Worm (Caenorhabditis elegans) whole organism, L4 larva: ENCODE measurements around the gene scl-23.
A peak's percentile ranks its signal among the peaks of the same experiment; 100 is the strongest.

ENCODE experiments used
- F26F4.8 ChIP-seq: fragments of 200-800 bp; sonication (Bioruptor generic); conservative IDR thresholded peaks from 2 replicates; pipeline ENCODE4 v1.3.6; 2022; ENCODE audit warnings: missing genetic modification characterization, missing compliant biosample characterization
- F44E2.7 ChIP-seq: fragments of 200-800 bp; sonication (Bioruptor generic); IDR thresholded peaks from 2 replicates; pipeline ENCODE4 v2.1.2; 2022; ENCODE audit warnings: missing genetic modification characterization, missing compliant biosample characterization
- F49E8.2 ChIP-seq: sonication (generic microtip); optimal IDR thresholded peaks from 2 replicates; lab custom pipeline; 2016; ENCODE audit warnings: missing compliant biosample characterization, mild to moderate bottlenecking, missing genetic modification characterization, borderline replicate concordance
- Y105C5A.15 ChIP-seq: fragments of 200-800 bp; sonication (Bioruptor generic); IDR thresholded peaks from 2 replicates; pipeline ENCODE4 v1.3.6; 2022; ENCODE audit warnings: missing genetic modification characterization, missing compliant biosample characterization
- Y5F2A.4 ChIP-seq: fragments of 200-800 bp; sonication (Bioruptor generic); optimal IDR thresholded peaks from 2 replicates; lab custom pipeline; 2018; ENCODE audit warnings: mild to moderate bottlenecking, missing genetic modification characterization, missing compliant biosample characterization
- Y75B8A.6 ChIP-seq: fragments of 200-800 bp; sonication (Bioruptor generic); IDR thresholded peaks from 2 replicates; pipeline ENCODE4 v1.3.6; 2022; ENCODE audit warnings: missing genetic modification reagents, missing genetic modification characterization, missing compliant biosample characterization
- ZK337.2 ChIP-seq: fragments of 200-800 bp; sonication (Bioruptor generic); IDR thresholded peaks from 2 replicates; pipeline ENCODE4 v1.3.6; 2022; ENCODE audit warnings: missing genetic modification reagents, missing genetic modification characterization, missing compliant biosample characterization
- aha-1 ChIP-seq: fragments of 150-350 bp; peaks from one replicate; lab custom pipeline; 2014; ENCODE audit warnings: missing biosample characterization, missing genetic modification characterization
- aly-2 ChIP-seq: sonication (generic microtip); optimal IDR thresholded peaks from 2 replicates; lab custom pipeline; 2018; ENCODE audit warnings: missing biosample characterization, missing genetic modification characterization
- ama-1 ChIP-seq: fragments of 150-350 bp; optimal IDR thresholded peaks from 2 replicates; lab custom pipeline; 2014; ENCODE audit warnings: inconsistent platforms, mixed read lengths
- ceh-32 ChIP-seq: sonication (generic microtip); optimal IDR thresholded peaks from 2 replicates; lab custom pipeline; 2016; ENCODE audit warnings: mild to moderate bottlenecking, missing genetic modification characterization, missing compliant biosample characterization; ENCODE audit not compliant: poor library complexity
- ces-1 ChIP-seq: fragments of 150-350 bp; sonication (generic microtip); optimal IDR thresholded peaks from 4 replicates; lab custom pipeline; 2014; ENCODE audit warnings: missing biosample characterization, missing genetic modification reagents, missing genetic modification characterization
- cey-2 ChIP-seq: sonication (generic microtip); optimal IDR thresholded peaks from 3 replicates; lab custom pipeline; 2017; ENCODE audit warnings: missing genetic modification characterization, mild to moderate bottlenecking, missing compliant biosample characterization, antibody characterized with exemption, borderline replicate concordance; ENCODE audit not compliant: insufficient read depth
- ctbp-1 ChIP-seq: fragments of 200-800 bp; sonication (Bioruptor generic); IDR thresholded peaks from 2 replicates; pipeline ENCODE4 v1.3.6; 2022; ENCODE audit warnings: missing genetic modification reagents, missing genetic modification characterization, missing compliant biosample characterization
- daf-16 ChIP-seq, 3 experiments: sonication (generic microtip); optimal IDR thresholded peaks; 2 replicates each; lab custom pipeline; 2016 to 2017; ENCODE audit warnings: missing genetic modification characterization in 3 of 3, missing genetic modification reagents in 3 of 3, mild to moderate bottlenecking in 2 of 3, missing compliant biosample characterization in 2 of 3, missing biosample characterization in 1 of 3, moderate library complexity in 1 of 3
- daf-19 ChIP-seq: fragments of 200-800 bp; sonication (Bioruptor generic); conservative IDR thresholded peaks from 2 replicates; pipeline ENCODE4 v1.3.6; 2022; ENCODE audit warnings: missing genetic modification characterization, missing compliant biosample characterization
- dmd-6 ChIP-seq: fragments of 200-800 bp; sonication (Bioruptor generic); IDR thresholded peaks from 2 replicates; pipeline ENCODE4 v1.3.6; 2022; ENCODE audit warnings: missing genetic modification reagents, missing genetic modification characterization, missing compliant biosample characterization
- dmd-8 ChIP-seq: fragments of 200-800 bp; sonication (Bioruptor generic); IDR thresholded peaks from 2 replicates; pipeline ENCODE4 v1.3.6; 2022; ENCODE audit warnings: missing genetic modification characterization, missing compliant biosample characterization
- dve-1 ChIP-seq: sonication (generic microtip); optimal IDR thresholded peaks from 2 replicates; lab custom pipeline; 2017; ENCODE audit warnings: antibody characterized with exemption, mild to moderate bottlenecking, missing genetic modification characterization, missing compliant biosample characterization; ENCODE audit not compliant: insufficient read depth
- egl-43 ChIP-seq: fragments of 200-800 bp; sonication (Bioruptor generic); IDR thresholded peaks from 2 replicates; pipeline ENCODE4 v1.3.6; 2022; ENCODE audit warnings: missing genetic modification reagents, missing genetic modification characterization, missing compliant biosample characterization
- fkh-10 ChIP-seq: fragments of 150-350 bp; optimal IDR thresholded peaks from 2 replicates; lab custom pipeline; 2014; ENCODE audit warnings: missing biosample characterization, missing genetic modification reagents, missing genetic modification characterization
- fos-1 ChIP-seq: fragments of 150-350 bp; optimal IDR thresholded peaks from 2 replicates; lab custom pipeline; 2014; ENCODE audit warnings: missing biosample characterization, missing genetic modification characterization
- gei-8 ChIP-seq: fragments of 200-800 bp; sonication (Bioruptor generic); optimal IDR thresholded peaks from 2 replicates; lab custom pipeline; 2018; ENCODE audit warnings: mild to moderate bottlenecking, missing genetic modification characterization, missing compliant biosample characterization
- hlh-11 ChIP-seq: fragments of 200-800 bp; sonication (Bioruptor generic); optimal IDR thresholded peaks from 2 replicates; lab custom pipeline; 2018; ENCODE audit warnings: mild to moderate bottlenecking, missing genetic modification characterization, missing compliant biosample characterization
- hlh-30 ChIP-seq: sonication (generic microtip); optimal IDR thresholded peaks from 2 replicates; lab custom pipeline; 2017; ENCODE audit warnings: antibody characterized with exemption, mild to moderate bottlenecking, missing genetic modification characterization, missing compliant biosample characterization; ENCODE audit not compliant: insufficient read depth
- hmg-1.1 ChIP-seq: fragments of 200-800 bp; sonication (Bioruptor generic); IDR thresholded peaks from 2 replicates; pipeline ENCODE4 v1.3.6; 2022; ENCODE audit warnings: missing genetic modification reagents, missing genetic modification characterization, missing compliant biosample characterization
- lir-3 ChIP-seq: sonication (generic microtip); optimal IDR thresholded peaks from 2 replicates; lab custom pipeline; 2016; ENCODE audit warnings: mild to moderate bottlenecking, missing genetic modification characterization, missing compliant biosample characterization
- mdl-1 ChIP-seq, 2 experiments: fragments of 150-350 bp in 1 of 2; sonication (generic microtip) in 1 of 2; optimal IDR thresholded peaks; 2 replicates each; lab custom pipeline; 2014 to 2017; ENCODE audit warnings: missing biosample characterization in 2 of 2, missing genetic modification characterization in 2 of 2
- mdt-29 ChIP-seq: fragments of 200-800 bp; sonication (Bioruptor generic); IDR thresholded peaks from 2 replicates; pipeline ENCODE4 v1.3.6; 2022; ENCODE audit warnings: missing genetic modification reagents, missing genetic modification characterization, missing compliant biosample characterization
- mep-1 ChIP-seq: fragments of 150-350 bp; sonication (generic microtip); optimal IDR thresholded peaks from 3 replicates; lab custom pipeline; 2014; ENCODE audit warnings: missing biosample characterization, missing genetic modification characterization
- mxl-3 ChIP-seq: fragments of 200-800 bp; sonication (Bioruptor generic); optimal IDR thresholded peaks from 2 replicates; lab custom pipeline; 2018; ENCODE audit warnings: mild to moderate bottlenecking, missing genetic modification characterization, missing compliant biosample characterization
- nhr-10 ChIP-seq: fragments of 150-350 bp; optimal IDR thresholded peaks from 2 replicates; lab custom pipeline; 2014; ENCODE audit warnings: missing biosample characterization, missing genetic modification characterization
- nhr-102 ChIP-seq: sonication (generic microtip); optimal IDR thresholded peaks from 2 replicates; lab custom pipeline; 2016; ENCODE audit warnings: mild to moderate bottlenecking, missing genetic modification characterization, moderate library complexity, missing compliant biosample characterization
- nhr-76 ChIP-seq: fragments of 150-350 bp; optimal IDR thresholded peaks from 2 replicates; lab custom pipeline; 2014; ENCODE audit warnings: missing biosample characterization, missing genetic modification characterization
- pqm-1 ChIP-seq: sonication (generic microtip); optimal IDR thresholded peaks from 2 replicates; lab custom pipeline; 2017; ENCODE audit warnings: missing biosample characterization, missing genetic modification characterization
- set-16 ChIP-seq: fragments of 200-800 bp; sonication (Bioruptor generic); IDR thresholded peaks from 2 replicates; pipeline ENCODE4 v1.3.6; 2022; ENCODE audit warnings: missing genetic modification reagents, missing genetic modification characterization, missing compliant biosample characterization
- tag-97 ChIP-seq: fragments of 200-800 bp; sonication (Bioruptor generic); IDR thresholded peaks from 2 replicates; pipeline ENCODE4 v1.3.6; 2022; ENCODE audit warnings: missing genetic modification characterization, missing compliant biosample characterization
- tra-1 ChIP-seq: fragments of 200-800 bp; sonication (Bioruptor generic); IDR thresholded peaks from 2 replicates; pipeline ENCODE4 v1.3.6; 2022; ENCODE audit warnings: missing genetic modification reagents, missing genetic modification characterization, missing compliant biosample characterization
- unc-39 ChIP-seq: sonication (generic microtip); optimal IDR thresholded peaks from 2 replicates; lab custom pipeline; 2017; ENCODE audit warnings: missing biosample characterization, missing genetic modification characterization
- unc-62 ChIP-seq, 3 experiments: fragments of 150-350 bp in 1 of 3; sonication (generic microtip); optimal IDR thresholded peaks in 2 of 3; peaks in 1 of 3; 1 replicate in 1 of 3; 2 replicates in 2 of 3; lab custom pipeline; 2014 to 2017; ENCODE audit warnings: missing biosample characterization in 3 of 3, missing genetic modification characterization in 3 of 3, missing genetic modification reagents in 3 of 3, missing genotype in 1 of 3
- vab-7 ChIP-seq: fragments of 200-800 bp; sonication (Bioruptor generic); IDR thresholded peaks from 2 replicates; pipeline ENCODE4 v1.3.6; 2022; ENCODE audit warnings: missing genetic modification reagents, missing genetic modification characterization, missing compliant biosample characterization
- zip-2 ChIP-seq: fragments of 150-350 bp; optimal IDR thresholded peaks from 2 replicates; lab custom pipeline; 2014; ENCODE audit warnings: missing biosample characterization, missing genetic modification characterization

Gene scl-23

DNA sequence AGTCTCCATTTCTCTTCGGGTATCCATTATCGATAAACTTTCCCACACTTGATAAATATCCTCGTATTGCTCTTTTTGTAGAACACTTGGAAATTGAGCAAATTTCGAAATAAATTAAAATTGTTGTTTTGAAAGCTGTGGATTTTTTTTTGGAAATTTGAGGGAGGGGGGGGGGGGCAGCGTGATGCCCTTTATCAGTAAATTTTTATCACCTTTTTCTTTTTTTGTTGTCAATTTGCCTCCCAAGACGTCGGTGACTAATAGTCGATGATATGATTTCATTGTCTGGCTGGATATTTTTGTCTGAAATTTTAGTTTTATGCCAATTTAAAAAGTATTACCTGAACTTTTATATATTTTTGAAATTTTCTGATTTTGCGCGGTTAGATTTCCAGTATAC lies at the start of gene scl-23:
TSS of gene scl-23 (minus strand) at position 101 of the 400 bp plus-strand sequence.
- no peak for TF ChIP-seq mdt-29 (GFP tag; lab: Robert Waterston, UW)
- TF ChIP-seq fos-1 (tag; lab: Kevin White, UChicago) = no peak
- TF ChIP-seq Y105C5A.15 (GFP tag; lab: Robert Waterston, UW) = no peak
- no peak for TF ChIP-seq ceh-32 (tag; lab: Kevin White, UChicago)
- no peak for TF ChIP-seq ctbp-1
- TF ChIP-seq ama-1 (lab: Kevin White, UChicago) = no peak
- no peak for TF ChIP-seq gei-8 (GFP tag; lab: Kevin White, UChicago)
- TF ChIP-seq F26F4.8 (GFP tag; lab: Robert Waterston, UW) = no peak
- no peak for TF ChIP-seq zip-2 (tag; lab: Kevin White, UChicago)
- no peak for TF ChIP-seq nhr-76 (tag; lab: Kevin White, UChicago)
- no peak for TF ChIP-seq vab-7 (GFP tag; lab: Robert Waterston, UW)
- no peak for TF ChIP-seq nhr-10
- no peak for TF ChIP-seq cey-2 (tag; lab: Kevin White, UChicago)
- TF ChIP-seq F44E2.7 (GFP tag; lab: Robert Waterston, UW) = no peak
- TF ChIP-seq ces-1 = no peak
- TF ChIP-seq Y5F2A.4 (GFP tag; lab: Kevin White, UChicago) = no peak

DNA sequence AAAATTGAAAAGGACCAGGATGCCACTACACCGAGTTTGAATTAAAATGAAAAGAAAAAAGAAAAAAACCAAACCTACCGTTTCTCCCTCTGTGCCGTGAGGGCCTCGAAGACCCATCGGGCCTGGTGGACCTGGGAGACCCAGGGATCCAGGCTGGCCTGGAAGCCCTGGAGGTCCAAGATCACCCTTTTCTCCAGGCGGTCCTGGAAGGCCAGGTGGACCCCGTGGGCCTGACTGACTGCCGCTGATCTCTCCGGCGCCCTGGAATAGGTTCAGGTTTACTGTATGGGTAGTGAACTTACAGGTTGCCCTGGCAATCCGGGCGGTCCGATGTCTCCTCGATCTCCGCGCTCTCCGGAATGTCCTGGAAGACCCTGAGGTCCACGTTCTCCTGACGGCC lies 49.8 kb upstream of the scl-23 start:
- TF ChIP-seq aha-1 (tag; lab: Kevin White, UChicago) = peak; percentile 93
- no peak for TF ChIP-seq Y75B8A.6 (GFP tag; lab: Robert Waterston, UW)
- no peak for TF ChIP-seq pqm-1 (tag; lab: Kevin White, UChicago)
- TF ChIP-seq aly-2 = no peak
- no peak for TF ChIP-seq gei-8 (GFP tag; lab: Kevin White, UChicago)
- TF ChIP-seq egl-43 (GFP tag; lab: Robert Waterston, UW) = 0 out of 2 replicates have a peak, but pooled peaks have one; percentile 12
- TF ChIP-seq daf-16 (GFP tag; optimal IDR thresholded peaks at IDR 0.05; lab: Kevin White, UChicago) = no peak
- no peak for TF ChIP-seq daf-16 (tag; optimal IDR thresholded peaks at IDR 0.05; lab: Kevin White, UChicago)
- 0 out of 2 replicates have a peak, but pooled peaks have one; percentile 24 for TF ChIP-seq F44E2.7 (GFP tag; lab: Robert Waterston, UW)
- peak; percentile 95 for TF ChIP-seq set-16 (GFP tag; lab: Robert Waterston, UW)

DNA sequence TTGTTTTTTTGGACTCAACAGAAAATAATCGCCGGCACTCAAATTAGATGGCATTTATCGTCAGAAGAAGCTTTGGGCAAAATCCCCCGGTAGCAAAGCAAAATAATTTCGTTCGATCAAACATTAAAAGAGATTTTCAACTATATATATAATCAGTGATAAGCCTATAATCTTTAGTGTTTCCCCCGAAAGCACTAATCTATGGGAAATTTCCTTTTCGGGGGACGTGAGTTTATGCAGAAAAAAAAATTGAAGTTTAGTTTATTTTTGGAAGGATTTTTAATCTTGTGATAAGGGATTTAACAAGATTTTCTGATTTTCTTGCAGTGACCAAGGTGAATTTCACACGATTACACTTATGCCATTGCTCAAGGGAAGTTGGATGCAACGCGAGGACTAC lies 44.1 kb upstream of the scl-23 start:
- TF ChIP-seq F26F4.8 (GFP tag; lab: Robert Waterston, UW) (no peak), aha-1 (tag; lab: Kevin White, UChicago) (peak; percentile 15)
- TF ChIP-seq, all 104 proteins: peak for 1

DNA sequence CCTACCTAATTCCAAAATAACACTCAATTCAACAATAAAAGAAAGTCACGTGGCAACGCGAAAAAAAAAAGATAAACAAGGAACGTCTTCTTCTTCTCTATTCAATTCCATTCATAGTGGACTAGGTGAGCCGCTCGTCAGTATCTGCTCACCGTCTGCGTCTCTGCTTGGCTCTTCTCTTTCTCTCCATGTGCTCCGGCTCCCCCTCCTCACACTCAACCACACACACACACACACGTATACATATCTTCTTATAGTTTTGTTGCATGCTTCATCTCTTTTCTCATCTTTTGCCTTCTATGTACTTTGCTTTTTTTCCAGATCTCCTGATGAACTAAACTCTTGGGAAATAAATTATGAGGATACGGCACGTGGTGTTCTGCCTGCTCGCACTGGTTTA lies 42.2 kb upstream of the scl-23 start, which contains the start of gene daf-1:
TSS of gene daf-1 (plus strand) at position 322 of the 400 bp plus-strand sequence.
- TF ChIP-seq mxl-3 (GFP tag; lab: Kevin White, UChicago) = peak; percentile 19
- TF ChIP-seq tag-97 = no peak
- no peak for TF ChIP-seq cey-2 (tag; lab: Kevin White, UChicago)
- no peak for TF ChIP-seq ceh-32 (tag; lab: Kevin White, UChicago)
- TF ChIP-seq unc-62 (GFP tag; optimal IDR thresholded peaks at IDR 0.05 in 1 of 2; lab: Kevin White, UChicago) = peak in 1 of 2 experiments; percentile 45
- no peak for TF ChIP-seq unc-62 (tag; optimal IDR thresholded peaks at IDR 0.05; lab: Kevin White, UChicago)
- peak; percentile 72 for TF ChIP-seq hlh-30 (tag; lab: Kevin White, UChicago)
- TF ChIP-seq daf-19 (GFP tag; lab: Robert Waterston, UW) = no peak
- TF ChIP-seq mdt-29 (GFP tag; lab: Robert Waterston, UW) = no peak
- TF ChIP-seq F49E8.2 (tag; lab: Kevin White, UChicago) = no peak
- TF ChIP-seq lir-3 (tag; lab: Kevin White, UChicago) = no peak
- peak; percentile 6 for TF ChIP-seq mep-1
- peak; percentile 29 for TF ChIP-seq aha-1 (tag; lab: Kevin White, UChicago)
- TF ChIP-seq mdl-1 (tag; optimal IDR thresholded peaks at IDR 0.05; lab: Kevin White, UChicago) = peak in 1 of 2 experiments; percentile 89
- no peak for TF ChIP-seq dmd-6 (GFP tag; lab: Robert Waterston, UW)
- no peak for TF ChIP-seq F26F4.8 (GFP tag; lab: Robert Waterston, UW)
- TF ChIP-seq dmd-8 (GFP tag; lab: Robert Waterston, UW) = no peak
- no peak for TF ChIP-seq Y75B8A.6 (GFP tag; lab: Robert Waterston, UW)
- no peak for TF ChIP-seq unc-39 (tag; lab: Kevin White, UChicago)
- TF ChIP-seq fos-1 (tag; lab: Kevin White, UChicago) = no peak
- TF ChIP-seq dve-1 (tag; lab: Kevin White, UChicago) = peak; percentile 20
- no peak for TF ChIP-seq tra-1 (GFP tag; lab: Robert Waterston, UW)
- no peak for TF ChIP-seq ZK337.2 (GFP tag; lab: Robert Waterston, UW)
- no peak for TF ChIP-seq ces-1
- TF ChIP-seq hlh-11 = peak; percentile 23
- no peak for TF ChIP-seq nhr-102 (tag; lab: Kevin White, UChicago)
- TF ChIP-seq fkh-10 (GFP tag; lab: Kevin White, UChicago) = peak; percentile 46
- TF ChIP-seq hmg-1.1 = peak; percentile 69; the same call in 1 of the 2 replicates
